Worm (Caenorhabditis elegans) whole organism, late embryonic: ENCODE measurements around the gene egl-5.

Source experiments
- F13H6.1 ChIP-seq: sonication (generic microtip); optimal IDR thresholded peaks from 2 replicates; lab custom pipeline; 2016; ENCODE audit warnings: missing genetic modification characterization, missing compliant biosample characterization
- hlh-8 ChIP-seq: sonication (generic microtip); optimal IDR thresholded peaks from 2 replicates; lab custom pipeline; 2016; ENCODE audit warnings: missing genotype, missing genetic modification characterization, missing compliant biosample characterization
- nhr-11 ChIP-seq: fragments of 150-350 bp; optimal IDR thresholded peaks from 2 replicates; lab custom pipeline; 2014; ENCODE audit warnings: missing biosample characterization, missing genetic modification characterization
- pqm-1 ChIP-seq: sonication (generic microtip); optimal IDR thresholded peaks from 2 replicates; lab custom pipeline; 2016; ENCODE audit warnings: missing genetic modification characterization, missing compliant biosample characterization
- pros-1 ChIP-seq: fragments of 150-350 bp; optimal IDR thresholded peaks from 2 replicates; lab custom pipeline; 2014; ENCODE audit warnings: missing biosample characterization, missing genetic modification reagents, missing genetic modification characterization

ce11 chrIII:7792209-7792608 is 22.0 kb upstream of the egl-5 start:
- TF ChIP-seq F13H6.1 (no peak), hlh-8 (tag; lab: Kevin White, UChicago) (no peak), nhr-11 (tag; lab: Kevin White, UChicago) (no peak), pros-1 (tag; lab: Kevin White, UChicago) (no peak), pqm-1 (tag; lab: Kevin White, UChicago) (no peak)
